Fruit fly (Drosophila melanogaster) whole organism, embryonic: ENCODE measurements around the gene CG13455.

Source experiments
- CG12769 ChIP-seq: fragments of 200-800 bp; sonication (Bioruptor generic); optimal IDR thresholded peaks from 2 replicates; lab custom pipeline; 2019; ENCODE audit warnings: missing biosample characterization, mild to moderate bottlenecking, missing genetic modification characterization, moderate library complexity
- GATAe ChIP-seq: fragments of 200-800 bp; sonication (Bioruptor generic); conservative IDR thresholded peaks from 2 replicates; pipeline ENCODE4 v1.3.6; 2022; ENCODE audit warnings: missing biosample characterization, missing genetic modification characterization
- chinmo ChIP-seq: fragments of 200-800 bp; sonication (Bioruptor generic); IDR thresholded peaks from 4 replicates; pipeline ENCODE4 v1.3.6; 2022; ENCODE audit warnings: missing biosample characterization, missing genetic modification characterization; ENCODE audit not compliant: partially characterized antibody
- corto ChIP-seq: fragments of 200-800 bp; sonication (Bioruptor generic); optimal IDR thresholded peaks from 2 replicates; lab custom pipeline; 2016; ENCODE audit warnings: missing biosample characterization, mild to moderate bottlenecking, missing genetic modification characterization, moderate library complexity
- exex ChIP-seq: fragments of 200-800 bp; sonication (Bioruptor generic); optimal IDR thresholded peaks from 4 replicates; lab custom pipeline; 2018; ENCODE audit warnings: missing biosample characterization, mild to moderate bottlenecking, missing genetic modification characterization, moderate library complexity
- grn ChIP-seq: fragments of 200-800 bp; sonication (Bioruptor generic); optimal IDR thresholded peaks from 3 replicates; lab custom pipeline; 2017; ENCODE audit warnings: missing biosample characterization, missing genetic modification characterization
- h ChIP-seq: fragments of >200 bp; optimal IDR thresholded peaks from 2 replicates; lab custom pipeline; 2017
- mirr ChIP-seq: fragments of 200-800 bp; sonication (Bioruptor generic); optimal IDR thresholded peaks from 3 replicates; lab custom pipeline; 2018; ENCODE audit warnings: missing biosample characterization, mild to moderate bottlenecking, missing genetic modification characterization
- sd ChIP-seq: fragments of 200-800 bp; sonication (Bioruptor generic); optimal IDR thresholded peaks from 3 replicates; lab custom pipeline; 2018; ENCODE audit warnings: missing biosample characterization, mild to moderate bottlenecking, missing genetic modification characterization, moderate library complexity
- sens-2 ChIP-seq: fragments of 200-800 bp; sonication (Bioruptor generic); IDR thresholded peaks from 2 replicates; pipeline ENCODE4 v1.3.6; 2022; ENCODE audit warnings: missing biosample characterization, missing genetic modification characterization
- sug ChIP-seq: fragments of 200-800 bp; optimal IDR thresholded peaks from 2 replicates; lab custom pipeline; 2019; ENCODE audit warnings: missing biosample characterization, mild to moderate bottlenecking, missing genetic modification characterization, moderate library complexity
- trh ChIP-seq: fragments of 200-800 bp; sonication (Bioruptor generic); optimal IDR thresholded peaks from 2 replicates; lab custom pipeline; 2016; ENCODE audit warnings: missing biosample characterization, missing genetic modification characterization

CG13455 gene

DNA sequence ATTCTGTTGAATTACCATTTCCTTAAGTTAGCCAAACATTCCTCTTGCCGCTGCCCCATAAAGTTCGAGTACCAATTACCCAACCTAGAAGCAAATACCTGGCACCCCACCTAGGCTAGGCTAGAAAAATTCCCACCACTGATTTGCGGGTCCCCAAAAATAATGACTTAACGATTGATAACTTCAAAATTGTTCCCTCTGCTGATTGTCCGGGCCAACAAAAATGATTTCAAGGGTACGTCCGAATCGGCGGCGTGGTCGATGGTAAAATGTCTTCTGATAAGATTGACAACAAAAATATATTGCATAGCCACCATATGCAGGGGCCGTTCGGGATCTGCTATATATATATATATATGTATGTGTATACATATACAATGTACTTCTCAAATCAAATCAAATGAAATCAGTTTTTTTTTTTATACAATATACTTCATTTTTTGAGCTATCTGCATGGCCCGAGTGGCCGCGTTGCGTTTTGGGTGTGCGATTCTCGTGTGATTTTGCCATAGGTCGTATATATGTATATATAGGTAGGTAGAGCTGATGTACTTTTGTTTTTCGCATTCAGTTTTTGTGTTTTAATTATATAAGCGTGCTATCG lies 50.9 kb downstream of the CG13455 start:
- peak; percentile 72 for TF ChIP-seq sug
- TF ChIP-seq mirr (GFP tag; lab: Kevin White, UChicago), result peak; percentile 23
- TF ChIP-seq chinmo (GFP tag; lab: Robert Waterston, UW), result 0 out of 4 replicates have a peak, but pooled peaks have one; percentile 59
- TF ChIP-seq grn (GFP tag; lab: Kevin White, UChicago), result peak; percentile 29
- TF ChIP-seq sens-2 (GFP tag; lab: Robert Waterston, UW), result no peak
- TF ChIP-seq corto (GFP tag; lab: Kevin White, UChicago), result peak; percentile 56
- TF ChIP-seq trh (GFP tag; lab: Kevin White, UChicago), result no peak
- TF ChIP-seq sd (tag; lab: Kevin White, UChicago), result peak; percentile 41
- 0 out of 2 replicates have a peak, but pooled peaks have one; percentile 18 for TF ChIP-seq GATAe (GFP tag; lab: Robert Waterston, UW)
- TF ChIP-seq CG12769 (tag; lab: Kevin White, UChicago), result peak; percentile 2
- TF ChIP-seq h, result no peak
- TF ChIP-seq exex (tag; lab: Kevin White, UChicago), result peak; percentile 80
